1 fruit fly cellular context compared by ENCODE assay signal in genomic region chr3R:30195606-30196049, dm6.
TF ChIP-seq lines count a peak whose summit lies in the region.

No protein-coding gene starts in this region.

TF ChIP-seq in whole organism, embryonic, 481 proteins besides CTCF, POLR2A, EP300 and RAD21 (continued from another document):
- TF ChIP-seq gem (tag; optimal IDR thresholded peaks at IDR 0.05; lab: Kevin White, UChicago) (peak; percentile 38), dmrt99B (tag; optimal IDR thresholded peaks at IDR 0.05; lab: Kevin White, UChicago) (peak; percentile 2), kni (GFP tag; optimal IDR thresholded peaks at IDR 0.05; lab: Kevin White, UChicago) (no peak), E2f2 (GFP tag; IDR thresholded peaks at IDR 0.05; lab: Robert Waterston, UW) (peak; percentile 40; the same call in 1 of the 2 replicates), Trl (optimal IDR thresholded peaks at IDR 0.05; lab: Kevin White, UChicago) (no peak), Trl (GFP tag; optimal IDR thresholded peaks at IDR 0.05; lab: Kevin White, UChicago) (no peak), CG16813 (GFP tag; IDR thresholded peaks at IDR 0.05; lab: Robert Waterston, UW; ENCODE audit: partially characterized antibody) (no peak), sim (GFP tag; IDR thresholded peaks at IDR 0.05; lab: Robert Waterston, UW) (no peak), zfh2 (GFP tag; optimal IDR thresholded peaks at IDR 0.05; lab: Kevin White, UChicago) (peak; percentile 53), z (GFP tag; IDR thresholded peaks at IDR 0.05; lab: Robert Waterston, UW) (no peak), lilli (GFP tag; optimal IDR thresholded peaks at IDR 0.05; lab: Kevin White, UChicago) (peak; percentile 67), pfk (GFP tag; optimal IDR thresholded peaks at IDR 0.05; lab: Kevin White, UChicago) (no peak), cato (GFP tag; optimal IDR thresholded peaks at IDR 0.05; lab: Kevin White, UChicago; ENCODE audit: borderline replicate concordance) (no peak), Sox102F (GFP tag; optimal IDR thresholded peaks at IDR 0.05; lab: Kevin White, UChicago) (no peak), pros (GFP tag; optimal IDR thresholded peaks at IDR 0.05; lab: Kevin White, UChicago) (no peak), CG18764 (GFP tag; optimal IDR thresholded peaks at IDR 0.05; lab: Kevin White, UChicago) (peak; percentile 23), HmgD (GFP tag; optimal IDR thresholded peaks at IDR 0.05; lab: Kevin White, UChicago) (peak; percentile 33), az2 (GFP tag; optimal IDR thresholded peaks at IDR 0.05; lab: Kevin White, UChicago) (no peak), Max (GFP tag; optimal IDR thresholded peaks at IDR 0.05; lab: Kevin White, UChicago) (peak; percentile 25), btn (GFP tag; optimal IDR thresholded peaks at IDR 0.05; lab: Kevin White, UChicago) (no peak), jumu (GFP tag; optimal IDR thresholded peaks at IDR 0.05; lab: Kevin White, UChicago) (no peak), ap (GFP tag; IDR thresholded peaks at IDR 0.05; lab: Robert Waterston, UW) (no peak), CG14710 (tag; optimal IDR thresholded peaks at IDR 0.05; lab: Kevin White, UChicago) (no peak), grau (tag; optimal IDR thresholded peaks at IDR 0.05; lab: Kevin White, UChicago) (peak; percentile 55), CG4730 (GFP tag; IDR thresholded peaks at IDR 0.05; lab: Robert Waterston, UW) (0 out of 2 replicates have a peak, but pooled peaks have one; percentile 20), CG3065 (GFP tag; optimal IDR thresholded peaks at IDR 0.05; lab: Kevin White, UChicago) (peak; percentile 22), fd64A (GFP tag; optimal IDR thresholded peaks at IDR 0.05; lab: Kevin White, UChicago) (no peak), maf-S (GFP tag; optimal IDR thresholded peaks at IDR 0.05; lab: Kevin White, UChicago) (no peak), Blimp-1 (GFP tag; optimal IDR thresholded peaks at IDR 0.05; lab: Kevin White, UChicago) (peak; percentile 29), nau (GFP tag; optimal IDR thresholded peaks at IDR 0.05; lab: Kevin White, UChicago) (peak; percentile 14)
TF ChIP-seq in whole organism, embryonic: peak in this region for 207.
